Worm (Caenorhabditis elegans) whole organism, L4 larva: ENCODE measurements around the gene C06G3.3.

Source experiments
- F10B5.3 ChIP-seq: sonication (generic microtip); optimal IDR thresholded peaks from 2 replicates; lab custom pipeline; 2016; ENCODE audit warnings: mild to moderate bottlenecking, missing genetic modification characterization, missing compliant biosample characterization
- F37D6.2 ChIP-seq: sonication (generic microtip); optimal IDR thresholded peaks from 2 replicates; lab custom pipeline; 2016; ENCODE audit warnings: mild to moderate bottlenecking, missing genetic modification characterization, missing compliant biosample characterization
- F44E2.7 ChIP-seq: fragments of 200-800 bp; sonication (Bioruptor generic); IDR thresholded peaks from 2 replicates; pipeline ENCODE4 v2.1.2; 2022; ENCODE audit warnings: missing genetic modification characterization, missing compliant biosample characterization
- F49E8.2 ChIP-seq: sonication (generic microtip); optimal IDR thresholded peaks from 2 replicates; lab custom pipeline; 2016; ENCODE audit warnings: missing compliant biosample characterization, mild to moderate bottlenecking, missing genetic modification characterization, borderline replicate concordance
- R02D3.7 ChIP-seq: fragments of 150-350 bp; sonication (generic microtip); optimal IDR thresholded peaks from 3 replicates; lab custom pipeline; 2014; ENCODE audit warnings: missing biosample characterization, missing genetic modification characterization
- Y48G9A.11 ChIP-seq: fragments of 200-800 bp; sonication (Bioruptor generic); IDR thresholded peaks from 2 replicates; pipeline ENCODE4 v1.3.6; 2022; ENCODE audit warnings: missing genetic modification reagents, missing genetic modification characterization, missing compliant biosample characterization
- Y5F2A.4 ChIP-seq: fragments of 200-800 bp; sonication (Bioruptor generic); optimal IDR thresholded peaks from 2 replicates; lab custom pipeline; 2018; ENCODE audit warnings: mild to moderate bottlenecking, missing genetic modification characterization, missing compliant biosample characterization
- ZK546.5 ChIP-seq, 2 experiments: sonication (generic microtip); optimal IDR thresholded peaks; 2 replicates each; lab custom pipeline; 2017; ENCODE audit warnings: missing biosample characterization in 2 of 2, missing genetic modification characterization in 2 of 2
- aha-1 ChIP-seq: fragments of 150-350 bp; peaks from one replicate; lab custom pipeline; 2014; ENCODE audit warnings: missing biosample characterization, missing genetic modification characterization
- ama-1 ChIP-seq: fragments of 150-350 bp; optimal IDR thresholded peaks from 2 replicates; lab custom pipeline; 2014; ENCODE audit warnings: inconsistent platforms, mixed read lengths
- arid-1 ChIP-seq: fragments of 200-800 bp; sonication (Bioruptor generic); conservative IDR thresholded peaks from 2 replicates; pipeline ENCODE4 v1.3.6; 2022; ENCODE audit warnings: missing genetic modification reagents, missing genetic modification characterization, missing compliant biosample characterization
- ceh-20 ChIP-seq: fragments of 200-800 bp; sonication (Bioruptor generic); IDR thresholded peaks from 2 replicates; pipeline ENCODE4 v1.3.6; 2022; ENCODE audit warnings: missing genetic modification reagents, missing genetic modification characterization, missing compliant biosample characterization
- ceh-62 ChIP-seq: sonication (generic microtip); optimal IDR thresholded peaks from 2 replicates; lab custom pipeline; 2017; ENCODE audit warnings: missing biosample characterization, missing genetic modification characterization
- cey-2 ChIP-seq: sonication (generic microtip); optimal IDR thresholded peaks from 3 replicates; lab custom pipeline; 2017; ENCODE audit warnings: missing genetic modification characterization, mild to moderate bottlenecking, missing compliant biosample characterization, antibody characterized with exemption, borderline replicate concordance; ENCODE audit not compliant: insufficient read depth
- daf-16 ChIP-seq, 3 experiments: sonication (generic microtip); optimal IDR thresholded peaks; 2 replicates each; lab custom pipeline; 2016 to 2017; ENCODE audit warnings: missing genetic modification characterization in 3 of 3, missing genetic modification reagents in 3 of 3, mild to moderate bottlenecking in 2 of 3, missing compliant biosample characterization in 2 of 3, missing biosample characterization in 1 of 3, moderate library complexity in 1 of 3
- daf-19 ChIP-seq: fragments of 200-800 bp; sonication (Bioruptor generic); conservative IDR thresholded peaks from 2 replicates; pipeline ENCODE4 v1.3.6; 2022; ENCODE audit warnings: missing genetic modification characterization, missing compliant biosample characterization
- daf-8 ChIP-seq: fragments of 200-800 bp; sonication (Bioruptor generic); IDR thresholded peaks from 2 replicates; pipeline ENCODE4 v1.3.6; 2022; ENCODE audit warnings: missing genetic modification characterization, missing compliant biosample characterization
- dmd-8 ChIP-seq: fragments of 200-800 bp; sonication (Bioruptor generic); IDR thresholded peaks from 2 replicates; pipeline ENCODE4 v1.3.6; 2022; ENCODE audit warnings: missing genetic modification characterization, missing compliant biosample characterization
- dmd-9 ChIP-seq: fragments of 200-800 bp; sonication (Bioruptor generic); IDR thresholded peaks from 2 replicates; pipeline ENCODE4 v1.3.6; 2022; ENCODE audit warnings: missing genetic modification reagents, missing genetic modification characterization, missing compliant biosample characterization
- duxl-1 ChIP-seq: sonication (generic microtip); optimal IDR thresholded peaks from 2 replicates; lab custom pipeline; 2016; ENCODE audit warnings: mild to moderate bottlenecking, missing genetic modification characterization, moderate library complexity, missing compliant biosample characterization; ENCODE audit not compliant: poor library complexity
- dve-1 ChIP-seq: sonication (generic microtip); optimal IDR thresholded peaks from 2 replicates; lab custom pipeline; 2017; ENCODE audit warnings: antibody characterized with exemption, mild to moderate bottlenecking, missing genetic modification characterization, missing compliant biosample characterization; ENCODE audit not compliant: insufficient read depth
- egl-43 ChIP-seq: fragments of 200-800 bp; sonication (Bioruptor generic); IDR thresholded peaks from 2 replicates; pipeline ENCODE4 v1.3.6; 2022; ENCODE audit warnings: missing genetic modification reagents, missing genetic modification characterization, missing compliant biosample characterization
- hlh-30 ChIP-seq: sonication (generic microtip); optimal IDR thresholded peaks from 2 replicates; lab custom pipeline; 2017; ENCODE audit warnings: antibody characterized with exemption, mild to moderate bottlenecking, missing genetic modification characterization, missing compliant biosample characterization; ENCODE audit not compliant: insufficient read depth
- lin-38 ChIP-seq: fragments of 200-800 bp; sonication (Bioruptor generic); IDR thresholded peaks from 2 replicates; pipeline ENCODE4 v1.3.6; 2022; ENCODE audit warnings: missing genetic modification reagents, missing genetic modification characterization, missing compliant biosample characterization
- lin-39 ChIP-seq: fragments of 150-350 bp; optimal IDR thresholded peaks from 2 replicates; lab custom pipeline; 2014; ENCODE audit warnings: missing biosample characterization, missing genetic modification reagents, missing genetic modification characterization
- lir-3 ChIP-seq: sonication (generic microtip); optimal IDR thresholded peaks from 2 replicates; lab custom pipeline; 2016; ENCODE audit warnings: mild to moderate bottlenecking, missing genetic modification characterization, missing compliant biosample characterization
- madf-5 ChIP-seq, 2 experiments: fragments of 200-800 bp; sonication (Bioruptor generic); IDR thresholded peaks; 2 replicates each; pipeline ENCODE4 v1.3.6; 2022; ENCODE audit warnings: missing compliant biosample characterization in 2 of 2, missing genetic modification characterization in 2 of 2
- mdl-1 ChIP-seq, 2 experiments: fragments of 150-350 bp in 1 of 2; sonication (generic microtip) in 1 of 2; optimal IDR thresholded peaks; 2 replicates each; lab custom pipeline; 2014 to 2017; ENCODE audit warnings: missing biosample characterization in 2 of 2, missing genetic modification characterization in 2 of 2
- mdt-29 ChIP-seq: fragments of 200-800 bp; sonication (Bioruptor generic); IDR thresholded peaks from 2 replicates; pipeline ENCODE4 v1.3.6; 2022; ENCODE audit warnings: missing genetic modification reagents, missing genetic modification characterization, missing compliant biosample characterization
- mxl-3 ChIP-seq: fragments of 200-800 bp; sonication (Bioruptor generic); optimal IDR thresholded peaks from 2 replicates; lab custom pipeline; 2018; ENCODE audit warnings: mild to moderate bottlenecking, missing genetic modification characterization, missing compliant biosample characterization
- nhr-111 ChIP-seq: fragments of 200-800 bp; sonication (Bioruptor generic); optimal IDR thresholded peaks from 2 replicates; lab custom pipeline; 2018; ENCODE audit warnings: mild to moderate bottlenecking, missing genetic modification characterization, missing compliant biosample characterization
- nhr-237 ChIP-seq: sonication (generic microtip); optimal IDR thresholded peaks from 2 replicates; lab custom pipeline; 2017; ENCODE audit warnings: missing biosample characterization, missing genetic modification characterization
- nhr-25 ChIP-seq: sonication (generic microtip); optimal IDR thresholded peaks from 2 replicates; lab custom pipeline; 2017; ENCODE audit warnings: missing genetic modification characterization, mild to moderate bottlenecking, missing compliant biosample characterization, antibody characterized with exemption, moderate library complexity, borderline replicate concordance; ENCODE audit not compliant: insufficient read depth
- nhr-28 ChIP-seq: fragments of 150-350 bp; optimal IDR thresholded peaks from 2 replicates; lab custom pipeline; 2014; ENCODE audit warnings: missing biosample characterization, missing genetic modification characterization
- nhr-41 ChIP-seq: fragments of 200-800 bp; sonication (Bioruptor generic); IDR thresholded peaks from 2 replicates; pipeline ENCODE4 v1.3.6; 2022; ENCODE audit warnings: missing genetic modification reagents, missing genetic modification characterization, missing compliant biosample characterization
- nhr-42 ChIP-seq: fragments of 200-800 bp; sonication (Bioruptor generic); IDR thresholded peaks from 2 replicates; pipeline ENCODE4 v1.3.6; 2022; ENCODE audit warnings: missing genetic modification characterization, missing compliant biosample characterization
- nhr-48 ChIP-seq: sonication (generic microtip); optimal IDR thresholded peaks from 2 replicates; lab custom pipeline; 2016; ENCODE audit warnings: mild to moderate bottlenecking, missing genetic modification characterization, missing compliant biosample characterization
- nhr-6 ChIP-seq: fragments of 150-350 bp; optimal IDR thresholded peaks from 2 replicates; lab custom pipeline; 2014; ENCODE audit warnings: missing biosample characterization, missing genetic modification characterization
- nhr-77 ChIP-seq: fragments of 150-350 bp; optimal IDR thresholded peaks from 2 replicates; lab custom pipeline; 2014; ENCODE audit warnings: missing biosample characterization, missing genetic modification characterization
- pha-4 ChIP-seq, 2 experiments: fragments of 150-350 bp in 1 of 2; fragments of 200-800 bp in 1 of 2; sonication (Bioruptor generic) in 1 of 2; IDR thresholded peaks in 1 of 2; optimal IDR thresholded peaks in 1 of 2; 2 replicates each; pipeline versions ENCODE4 v1.3.6 to Lab custom; 2014 to 2022; ENCODE audit warnings: missing genetic modification characterization in 2 of 2, missing genetic modification reagents in 2 of 2, missing biosample characterization in 1 of 2, missing compliant biosample characterization in 1 of 2
- rbr-2 ChIP-seq: sonication (generic microtip); optimal IDR thresholded peaks from 2 replicates; lab custom pipeline; 2016; ENCODE audit warnings: missing genotype, missing genetic modification characterization, missing compliant biosample characterization
- sdz-12 ChIP-seq: fragments of 200-800 bp; sonication (Bioruptor generic); optimal IDR thresholded peaks from 2 replicates; lab custom pipeline; 2018; ENCODE audit warnings: mild to moderate bottlenecking, missing genetic modification characterization, missing compliant biosample characterization
- set-16 ChIP-seq: fragments of 200-800 bp; sonication (Bioruptor generic); IDR thresholded peaks from 2 replicates; pipeline ENCODE4 v1.3.6; 2022; ENCODE audit warnings: missing genetic modification reagents, missing genetic modification characterization, missing compliant biosample characterization
- vab-7 ChIP-seq: fragments of 200-800 bp; sonication (Bioruptor generic); IDR thresholded peaks from 2 replicates; pipeline ENCODE4 v1.3.6; 2022; ENCODE audit warnings: missing genetic modification reagents, missing genetic modification characterization, missing compliant biosample characterization
- zfp-2 ChIP-seq: sonication (generic microtip); optimal IDR thresholded peaks from 2 replicates; lab custom pipeline; 2016; ENCODE audit warnings: mild to moderate bottlenecking, missing genetic modification characterization, missing compliant biosample characterization
- ztf-11 ChIP-seq: fragments of 150-350 bp; optimal IDR thresholded peaks from 2 replicates; lab custom pipeline; 2014; ENCODE audit warnings: missing biosample characterization, missing genetic modification characterization
- ztf-7 ChIP-seq: fragments of 150-350 bp; optimal IDR thresholded peaks from 2 replicates; lab custom pipeline; 2014; ENCODE audit warnings: missing biosample characterization, missing genetic modification characterization

C06G3.3 gene

DNA sequence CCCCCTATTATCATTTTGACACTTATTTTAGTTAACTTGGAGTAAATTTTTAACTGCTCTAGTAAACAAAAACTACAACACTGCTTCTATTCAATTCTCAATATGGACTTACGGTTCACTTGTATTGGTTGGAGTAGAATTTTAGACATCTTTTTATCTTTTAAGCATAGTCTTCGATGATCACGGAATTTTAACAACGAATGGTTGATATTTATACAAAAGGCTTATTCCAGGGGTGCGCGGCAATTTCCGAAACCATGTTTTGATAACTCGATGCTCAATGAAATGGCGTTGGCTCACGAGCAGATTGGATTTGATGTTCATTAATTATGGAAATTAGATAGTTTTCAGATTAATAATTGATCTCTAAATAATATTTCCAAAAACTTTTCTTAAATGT, 7.5 kb downstream of the C06G3.3 start (continued):
- TF ChIP-seq mdl-1 (tag; optimal IDR thresholded peaks at IDR 0.05; lab: Kevin White, UChicago) (no peak), lin-38 (GFP tag; lab: Robert Waterston, UW) (peak; percentile 63), F49E8.2 (peak; percentile 87), duxl-1 (tag; lab: Kevin White, UChicago) (no peak), madf-5 (GFP tag; IDR thresholded peaks at IDR 0.05; lab: Robert Waterston, UW) (peak in 1 of 2 experiments; percentile 68; a peak in 1 of 4 replicates), zfp-2 (tag; lab: Kevin White, UChicago) (no peak), nhr-28 (tag; lab: Kevin White, UChicago) (no peak), lir-3 (no peak), nhr-111 (GFP tag; lab: Kevin White, UChicago) (peak; percentile 78), ceh-20 (GFP tag; lab: Robert Waterston, UW) (no peak), aha-1 (tag; lab: Kevin White, UChicago) (peak; percentile 0)

DNA sequence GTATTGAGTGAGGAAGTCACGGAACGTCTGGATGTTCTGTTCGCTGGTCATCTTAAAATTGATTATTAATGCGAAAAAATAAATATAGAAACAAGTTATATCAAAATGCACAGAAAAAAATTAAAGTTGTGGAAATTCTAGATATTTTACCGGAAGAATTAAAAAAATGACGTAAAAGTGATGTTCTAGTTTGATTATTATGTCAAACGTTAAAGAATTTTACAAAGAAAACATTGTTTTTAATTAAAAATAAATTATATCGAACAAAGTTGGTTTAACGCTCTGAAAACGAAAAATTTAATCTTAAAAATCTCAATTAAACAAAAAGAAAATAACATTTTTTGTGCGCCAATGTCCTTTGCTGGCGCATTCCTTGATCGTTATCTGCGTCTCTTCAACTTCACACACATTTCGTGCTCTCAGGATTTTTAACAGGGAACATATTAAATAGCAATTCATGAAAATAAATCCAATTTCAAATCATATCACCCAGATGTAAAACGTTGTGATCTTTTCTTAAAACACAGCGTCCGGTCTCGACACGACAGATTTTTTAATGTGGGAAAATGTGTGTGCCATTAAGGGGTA, 8.7 kb downstream of the C06G3.3 start, which contains the start of gene tin-9.1:
Gene tin-9.1, minus strand, starts transcription at position 51 of the 588 bp plus-strand sequence.
- TF ChIP-seq lin-39 (tag; lab: Kevin White, UChicago) (no peak), rbr-2 (peak; percentile 52), sdz-12 (GFP tag; lab: Kevin White, UChicago) (no peak), madf-5 (GFP tag; IDR thresholded peaks at IDR 0.05; lab: Robert Waterston, UW) (no peak), Y48G9A.11 (GFP tag; lab: Robert Waterston, UW) (no peak), dve-1 (tag; lab: Kevin White, UChicago) (peak; percentile 74), ceh-62 (tag; lab: Kevin White, UChicago) (no peak), ztf-7 (tag; lab: Kevin White, UChicago) (peak; percentile 49), egl-43 (no peak), F10B5.3 (tag; lab: Kevin White, UChicago) (no peak), mdt-29 (GFP tag; lab: Robert Waterston, UW) (no peak), R02D3.7 (tag; lab: Kevin White, UChicago) (no peak), daf-16 (GFP tag; optimal IDR thresholded peaks at IDR 0.05; lab: Kevin White, UChicago) (no peak), daf-16 (tag; optimal IDR thresholded peaks at IDR 0.05; lab: Kevin White, UChicago) (peak; percentile 53), ZK546.5 (tag; optimal IDR thresholded peaks at IDR 0.05; lab: Kevin White, UChicago) (no peak), pha-4 (GFP tag; IDR thresholded peaks at IDR 0.05; lab: Robert Waterston, UW) (no peak), pha-4 (tag; optimal IDR thresholded peaks at IDR 0.05; lab: Kevin White, UChicago) (peak; percentile 7), F37D6.2 (tag; lab: Kevin White, UChicago) (peak; percentile 21), ama-1 (lab: Kevin White, UChicago) (no peak), mxl-3 (GFP tag; lab: Kevin White, UChicago) (no peak), nhr-77 (tag; lab: Kevin White, UChicago) (no peak), nhr-42 (GFP tag; lab: Robert Waterston, UW) (no peak), ceh-20 (GFP tag; lab: Robert Waterston, UW) (no peak), set-16 (no peak), nhr-237 (tag; lab: Kevin White, UChicago) (no peak), vab-7 (GFP tag; lab: Robert Waterston, UW) (no peak), nhr-6 (tag; lab: Kevin White, UChicago) (peak; percentile 53), cey-2 (no peak), dmd-8 (GFP tag; lab: Robert Waterston, UW) (no peak), Y5F2A.4 (GFP tag; lab: Kevin White, UChicago) (no peak), F44E2.7 (no peak), ztf-11 (tag; lab: Kevin White, UChicago) (no peak), daf-8 (GFP tag; lab: Robert Waterston, UW) (no peak), hlh-30 (tag; lab: Kevin White, UChicago) (peak; percentile 66), arid-1 (GFP tag; lab: Robert Waterston, UW) (no peak), daf-19 (GFP tag; lab: Robert Waterston, UW) (no peak), mdl-1 (tag; optimal IDR thresholded peaks at IDR 0.05; lab: Kevin White, UChicago) (no peak), nhr-48 (peak; percentile 28), F49E8.2 (no peak), nhr-41 (GFP tag; lab: Robert Waterston, UW) (no peak), nhr-25 (tag; lab: Kevin White, UChicago) (no peak), lin-38 (GFP tag; lab: Robert Waterston, UW) (peak; percentile 72), dmd-9 (GFP tag; lab: Robert Waterston, UW) (no peak)
